Worm (Caenorhabditis elegans) whole organism, mixed stage, embryonic: ENCODE data around the gene Y82E9BL.18.

Experiments
- M03D4.4 ChIP-seq: sonication (generic microtip); optimal IDR thresholded peaks from 2 replicates; lab custom pipeline; 2017; ENCODE audit warnings: mild to moderate bottlenecking, missing genetic modification characterization, missing compliant biosample characterization
- blmp-1 ChIP-seq: fragments of 150-350 bp; optimal IDR thresholded peaks from 2 replicates; lab custom pipeline; 2014; ENCODE audit warnings: missing biosample characterization, missing genetic modification characterization
- ceh-39 ChIP-seq: fragments of 150-350 bp; optimal IDR thresholded peaks from 2 replicates; lab custom pipeline; 2014; ENCODE audit warnings: missing biosample characterization, missing genetic modification characterization
- ceh-43 ChIP-seq: fragments of 200-800 bp; sonication (Bioruptor generic); optimal IDR thresholded peaks from 2 replicates; lab custom pipeline; 2018; ENCODE audit warnings: mild to moderate bottlenecking, missing genetic modification characterization, moderate library complexity, missing compliant biosample characterization
- ceh-83 ChIP-seq: fragments of 200-800 bp; sonication (Bioruptor generic); optimal IDR thresholded peaks from 2 replicates; lab custom pipeline; 2018; ENCODE audit warnings: mild to moderate bottlenecking, missing genetic modification characterization, missing compliant biosample characterization
- drap-1 ChIP-seq: fragments of 200-800 bp; sonication (Bioruptor generic); optimal IDR thresholded peaks from 3 replicates; lab custom pipeline; 2018; ENCODE audit warnings: mild to moderate bottlenecking, missing genetic modification characterization, missing compliant biosample characterization
- elt-1 ChIP-seq: sonication (generic microtip); optimal IDR thresholded peaks from 2 replicates; lab custom pipeline; 2017; ENCODE audit warnings: missing genetic modification characterization, mild to moderate bottlenecking, missing compliant biosample characterization, antibody characterized with exemption, moderate library complexity, borderline replicate concordance; ENCODE audit not compliant: insufficient read depth
- elt-3 ChIP-seq: fragments of 150-350 bp; optimal IDR thresholded peaks from 2 replicates; lab custom pipeline; 2014; ENCODE audit warnings: missing biosample characterization, missing genetic modification characterization
- flh-1 ChIP-seq: fragments of 200-800 bp; sonication (Bioruptor generic); optimal IDR thresholded peaks from 2 replicates; lab custom pipeline; 2018; ENCODE audit warnings: mild to moderate bottlenecking, missing genetic modification characterization, moderate library complexity, missing compliant biosample characterization
- ham-2 ChIP-seq: fragments of 200-800 bp; sonication (Bioruptor generic); optimal IDR thresholded peaks from 2 replicates; lab custom pipeline; 2018; ENCODE audit warnings: mild to moderate bottlenecking, missing genetic modification characterization, missing compliant biosample characterization
- hlh-1 ChIP-seq: fragments of 150-350 bp; optimal IDR thresholded peaks from 2 replicates; lab custom pipeline; 2014; ENCODE audit warnings: missing biosample characterization, missing genetic modification reagents, missing genetic modification characterization
- lin-13 ChIP-seq: fragments of 150-350 bp; optimal IDR thresholded peaks from 2 replicates; lab custom pipeline; 2014; ENCODE audit warnings: missing biosample characterization, missing genetic modification characterization
- lin-32 ChIP-seq: fragments of 200-800 bp; sonication (Bioruptor generic); optimal IDR thresholded peaks from 2 replicates; lab custom pipeline; 2018; ENCODE audit warnings: mild to moderate bottlenecking, missing genetic modification characterization, missing compliant biosample characterization
- lsy-2 ChIP-seq: fragments of 150-350 bp; optimal IDR thresholded peaks from 2 replicates; lab custom pipeline; 2014; ENCODE audit warnings: missing biosample characterization, missing genetic modification characterization
- mab-5 ChIP-seq: fragments of 150-350 bp; optimal IDR thresholded peaks from 2 replicates; lab custom pipeline; 2014; ENCODE audit warnings: missing biosample characterization, missing genetic modification characterization
- mep-1 ChIP-seq: fragments of 150-350 bp; optimal IDR thresholded peaks from 2 replicates; lab custom pipeline; 2017; ENCODE audit warnings: missing biosample characterization, missing genetic modification reagents, missing genetic modification characterization, inconsistent platforms
- mls-2 ChIP-seq: sonication (generic microtip); optimal IDR thresholded peaks from 2 replicates; lab custom pipeline; 2016; ENCODE audit warnings: mild to moderate bottlenecking, missing genetic modification characterization, moderate library complexity, missing compliant biosample characterization
- nhr-12 ChIP-seq: fragments of 150-350 bp; optimal IDR thresholded peaks from 2 replicates; lab custom pipeline; 2014; ENCODE audit warnings: missing biosample characterization, missing genetic modification characterization
- nhr-2 ChIP-seq: fragments of 150-350 bp; optimal IDR thresholded peaks from 2 replicates; lab custom pipeline; 2014; ENCODE audit warnings: missing biosample characterization, missing genetic modification characterization
- nhr-237 ChIP-seq: fragments of 150-350 bp; optimal IDR thresholded peaks from 2 replicates; lab custom pipeline; 2014; ENCODE audit warnings: missing biosample characterization, missing genetic modification characterization
- nhr-28 ChIP-seq: fragments of 150-350 bp; optimal IDR thresholded peaks from 2 replicates; lab custom pipeline; 2014; ENCODE audit warnings: missing biosample characterization, missing genetic modification characterization
- pha-4 ChIP-seq: fragments of 150-350 bp; optimal IDR thresholded peaks from 2 replicates; lab custom pipeline; 2018; ENCODE audit warnings: missing biosample characterization, missing genetic modification reagents, missing genetic modification characterization
- sem-2 ChIP-seq: fragments of 200-800 bp; sonication (Bioruptor generic); optimal IDR thresholded peaks from 2 replicates; lab custom pipeline; 2018; ENCODE audit warnings: mild to moderate bottlenecking, missing genetic modification characterization, missing compliant biosample characterization
- snpc-4 ChIP-seq: fragments of 150-350 bp; optimal IDR thresholded peaks from 2 replicates; lab custom pipeline; 2014; ENCODE audit warnings: missing biosample characterization, missing genetic modification characterization
- sptf-1 ChIP-seq: sonication (generic microtip); optimal IDR thresholded peaks from 2 replicates; lab custom pipeline; 2017; ENCODE audit warnings: mild to moderate bottlenecking, missing genetic modification characterization, moderate library complexity, missing compliant biosample characterization
- tbx-8 ChIP-seq: fragments of 200-800 bp; sonication (Bioruptor generic); optimal IDR thresholded peaks from 2 replicates; lab custom pipeline; 2018; ENCODE audit warnings: mild to moderate bottlenecking, missing genetic modification characterization, moderate library complexity, missing compliant biosample characterization
- unc-120 ChIP-seq: sonication (generic microtip); optimal IDR thresholded peaks from 2 replicates; lab custom pipeline; 2017; ENCODE audit warnings: missing genetic modification characterization, missing compliant biosample characterization; ENCODE audit not compliant: poor library complexity, severe bottlenecking
- unc-39 ChIP-seq: fragments of 150-350 bp; optimal IDR thresholded peaks from 2 replicates; lab custom pipeline; 2014; ENCODE audit warnings: missing biosample characterization, missing genetic modification characterization
- unc-62 ChIP-seq: fragments of 150-350 bp; optimal IDR thresholded peaks from 2 replicates; lab custom pipeline; 2014; ENCODE audit warnings: missing biosample characterization, missing genetic modification reagents, missing genetic modification characterization
- zip-8 ChIP-seq: fragments of 150-350 bp; optimal IDR thresholded peaks from 2 replicates; lab custom pipeline; 2014; ENCODE audit warnings: missing biosample characterization, missing genetic modification characterization
- ztf-11 ChIP-seq: fragments of 150-350 bp; optimal IDR thresholded peaks from 2 replicates; lab custom pipeline; 2014; ENCODE audit warnings: missing biosample characterization, missing genetic modification characterization

Gene Y82E9BL.18

DNA sequence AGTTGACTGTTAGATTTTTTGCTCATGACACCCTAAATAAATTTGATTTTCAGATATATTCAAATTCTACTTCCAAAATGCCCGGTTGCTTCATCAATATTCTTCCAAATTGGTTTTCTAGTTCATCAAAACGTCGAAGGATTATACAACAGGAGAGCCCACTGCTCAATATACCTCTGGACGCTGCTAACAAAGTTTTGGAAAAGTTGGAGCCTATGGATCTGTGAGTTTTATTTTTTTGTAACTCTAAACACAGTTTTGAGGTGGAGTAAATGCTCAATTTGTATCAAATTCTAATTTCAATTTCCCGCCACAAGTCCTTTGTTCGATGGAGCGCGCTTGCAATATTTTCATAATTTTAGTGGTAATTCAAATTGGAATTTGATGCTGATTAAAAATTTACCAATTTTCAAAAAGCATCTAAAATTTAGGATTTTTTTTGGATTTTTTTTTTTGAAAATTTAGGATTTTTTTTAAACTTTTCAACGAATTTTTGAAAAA lies 16.4 kb downstream of the Y82E9BL.18 start, which contains the start of gene fbxa-27:
Gene fbxa-27 (plus strand): TSS at position 51 of the 501 bp plus-strand sequence.
- no peak for TF ChIP-seq sem-2 (GFP tag; lab: Kevin White, UChicago)
- TF ChIP-seq mab-5, result no peak
- TF ChIP-seq pha-4 (tag; lab: Kevin White, UChicago), result no peak
- no peak for TF ChIP-seq ceh-43 (GFP tag; lab: Kevin White, UChicago)
- TF ChIP-seq flh-1, result no peak
- no peak for TF ChIP-seq zip-8 (tag; lab: Kevin White, UChicago)
- no peak for TF ChIP-seq ham-2 (GFP tag; lab: Kevin White, UChicago)
- TF ChIP-seq snpc-4 (tag; lab: Kevin White, UChicago), result no peak
- no peak for TF ChIP-seq unc-39 (tag; lab: Kevin White, UChicago)
- no peak for TF ChIP-seq ztf-11 (tag; lab: Kevin White, UChicago)
- TF ChIP-seq nhr-2 (tag; lab: Kevin White, UChicago), result no peak
- no peak for TF ChIP-seq lin-32 (GFP tag; lab: Kevin White, UChicago)
- no peak for TF ChIP-seq blmp-1 (tag; lab: Kevin White, UChicago)
- no peak for TF ChIP-seq M03D4.4 (tag; lab: Kevin White, UChicago)
- TF ChIP-seq mls-2 (tag; lab: Kevin White, UChicago), result no peak

DNA sequence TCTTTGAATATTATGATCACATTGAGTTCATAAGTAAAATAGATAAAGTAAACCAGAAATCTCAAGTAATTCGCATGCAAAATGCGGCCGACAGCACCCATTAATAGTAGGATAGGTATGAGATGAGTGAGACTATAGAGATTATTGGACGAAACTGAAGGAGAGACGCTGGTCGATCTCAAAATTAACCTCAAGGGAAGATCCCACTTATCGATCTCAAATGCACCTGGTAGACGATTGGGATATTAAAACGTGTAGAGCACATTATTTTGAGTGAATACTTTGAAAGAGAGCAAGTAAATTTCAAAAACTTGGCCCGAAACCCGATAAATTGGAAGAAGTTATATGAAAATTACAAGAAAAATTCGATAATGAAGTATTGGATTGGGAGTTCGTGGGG lies 19.1 kb downstream of the Y82E9BL.18 start, which contains the start of gene Y82E9BL.6:
Gene Y82E9BL.6 (minus strand): TSS at position 101 of the 400 bp plus-strand sequence.
- TF ChIP-seq hlh-1 (tag; lab: Kevin White, UChicago), result no peak
- TF ChIP-seq sem-2 (GFP tag; lab: Kevin White, UChicago), result no peak
- no peak for TF ChIP-seq lin-32 (GFP tag; lab: Kevin White, UChicago)
- TF ChIP-seq drap-1 (GFP tag; lab: Kevin White, UChicago), result no peak
- no peak for TF ChIP-seq M03D4.4 (tag; lab: Kevin White, UChicago)
- no peak for TF ChIP-seq tbx-8 (GFP tag; lab: Kevin White, UChicago)
- TF ChIP-seq nhr-28 (tag; lab: Kevin White, UChicago), result no peak
- no peak for TF ChIP-seq ceh-43 (GFP tag; lab: Kevin White, UChicago)
- TF ChIP-seq elt-1 (tag; lab: Kevin White, UChicago), result no peak

DNA sequence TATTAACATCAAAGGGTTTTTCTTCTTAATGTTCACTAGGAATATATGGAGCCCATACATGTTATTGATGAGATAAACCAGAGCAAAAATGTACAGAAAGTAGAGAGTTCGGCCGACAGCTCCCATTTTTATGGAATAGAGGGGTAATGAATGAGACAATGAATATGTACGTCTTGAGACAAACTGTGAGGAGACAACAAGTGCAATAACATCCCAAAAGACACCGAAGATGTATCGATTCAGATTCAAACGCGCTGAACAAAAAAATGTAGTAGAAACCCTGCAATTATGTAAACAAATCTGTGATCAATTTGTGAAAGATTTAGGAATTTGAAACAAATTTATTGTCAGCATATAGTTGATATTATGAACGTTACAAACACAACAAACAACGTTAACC lies 20.4 kb downstream of the Y82E9BL.18 start:
- TF ChIP-seq flh-1, result no peak
- TF ChIP-seq drap-1 (GFP tag; lab: Kevin White, UChicago), result no peak
- TF ChIP-seq elt-1 (tag; lab: Kevin White, UChicago), result no peak
- no peak for TF ChIP-seq lin-32 (GFP tag; lab: Kevin White, UChicago)
- no peak for TF ChIP-seq unc-62 (GFP tag; lab: Kevin White, UChicago)
- no peak for TF ChIP-seq hlh-1 (tag; lab: Kevin White, UChicago)

- no peak for TF ChIP-seq ceh-83
- no peak for TF ChIP-seq sem-2 (GFP tag; lab: Kevin White, UChicago)
- TF ChIP-seq blmp-1 (tag; lab: Kevin White, UChicago), result no peak
- TF ChIP-seq unc-62 (GFP tag; lab: Kevin White, UChicago), result no peak
- TF ChIP-seq lin-13 (tag; lab: Kevin White, UChicago), result no peak
Observed at ce11 chrIII:1347539-1347938, 20.9 kb downstream of the Y82E9BL.18 start, which contains the start of gene Y82E9BL.5. TSS of gene Y82E9BL.5 (minus strand) at chrIII:1347639.

- TF ChIP-seq unc-120 (tag; lab: Kevin White, UChicago) (no peak), lin-13 (tag; lab: Kevin White, UChicago) (no peak), elt-3 (tag; lab: Kevin White, UChicago) (no peak), tbx-8 (GFP tag; lab: Kevin White, UChicago) (no peak)
Observed at ce11 chrIII:1349313-1349712, 22.7 kb downstream of the Y82E9BL.18 start, which contains the start of gene fbxa-25. TSS of gene fbxa-25 (minus strand) at chrIII:1349450.

DNA sequence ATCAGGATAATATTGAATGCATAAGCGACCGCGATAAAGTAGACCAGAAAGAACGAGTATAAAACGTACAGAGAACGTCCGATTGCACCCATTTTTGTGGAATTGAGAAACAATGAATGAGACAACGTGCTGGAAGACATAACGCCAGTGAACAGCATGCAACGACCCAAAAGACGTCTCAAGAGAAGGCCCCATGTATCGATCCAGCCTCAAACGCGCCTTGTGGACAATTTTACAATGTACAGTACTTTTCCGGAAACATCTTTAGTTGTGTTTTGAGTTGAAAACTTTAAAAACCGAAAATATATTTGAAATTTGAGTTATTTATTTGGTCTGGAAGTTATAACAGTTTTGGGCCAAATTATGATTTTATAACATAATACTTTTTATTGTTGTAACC lies 24.2 kb downstream of the Y82E9BL.18 start, which contains the start of gene Y82E9BL.3:
Gene Y82E9BL.3 (minus strand): TSS at position 101 of the 400 bp plus-strand sequence.
- TF ChIP-seq unc-120 (tag; lab: Kevin White, UChicago) (no peak), nhr-237 (tag; lab: Kevin White, UChicago) (no peak), lin-32 (GFP tag; lab: Kevin White, UChicago) (no peak), sptf-1 (tag; lab: Kevin White, UChicago) (no peak), mep-1 (tag; lab: Kevin White, UChicago) (no peak), lsy-2 (tag; lab: Kevin White, UChicago) (no peak), ceh-43 (GFP tag; lab: Kevin White, UChicago) (no peak), zip-8 (tag; lab: Kevin White, UChicago) (no peak), nhr-12 (tag; lab: Kevin White, UChicago) (no peak), ceh-39 (tag; lab: Kevin White, UChicago) (no peak), sem-2 (GFP tag; lab: Kevin White, UChicago) (no peak), nhr-2 (tag; lab: Kevin White, UChicago) (no peak)
